Worm (Caenorhabditis elegans) whole organism, L1 larva: Measurements from ENCODE around the gene acp-3.

Source experiments
- ama-1 ChIP-seq: fragments of 150-350 bp; optimal IDR thresholded peaks from 2 replicates; lab custom pipeline; 2014
- dpl-1 ChIP-seq, 3 experiments: fragments of 150-350 bp in 2 of 3; sonication (generic microtip) in 1 of 3; optimal IDR thresholded peaks; 2 replicates each; lab custom pipeline; 2014 to 2017; ENCODE audit warnings: missing biosample characterization in 3 of 3, missing genetic modification characterization in 3 of 3, missing genetic modification reagents in 3 of 3
- lin-14 ChIP-seq: fragments of 200-800 bp; sonication (Bioruptor generic); optimal IDR thresholded peaks from 2 replicates; lab custom pipeline; 2018; ENCODE audit warnings: mild to moderate bottlenecking, missing genetic modification characterization, moderate library complexity, missing compliant biosample characterization
- mdl-1 ChIP-seq, 2 experiments: fragments of 150-350 bp; optimal IDR thresholded peaks; 2 replicates each; lab custom pipeline; 2014 to 2017; ENCODE audit warnings: missing biosample characterization in 2 of 2, missing genetic modification characterization in 2 of 2, inconsistent platforms in 1 of 2
- nhr-76 ChIP-seq: sonication (generic microtip); optimal IDR thresholded peaks from 2 replicates; lab custom pipeline; 2017; ENCODE audit warnings: missing biosample characterization, missing genetic modification characterization
- nhr-90 ChIP-seq: sonication (generic microtip); optimal IDR thresholded peaks from 2 replicates; lab custom pipeline; 2016; ENCODE audit warnings: mild to moderate bottlenecking, missing genetic modification characterization, missing compliant biosample characterization; ENCODE audit not compliant: poor library complexity
- vab-15 ChIP-seq: sonication (generic microtip); optimal IDR thresholded peaks from 2 replicates; lab custom pipeline; 2017; ENCODE audit warnings: missing genotype, mild to moderate bottlenecking, missing genetic modification characterization, missing compliant biosample characterization
- ztf-11 ChIP-seq, 2 experiments: sonication (generic microtip); optimal IDR thresholded peaks; 2 replicates each; lab custom pipeline; 2016 to 2017; ENCODE audit warnings: missing genetic modification characterization in 2 of 2, missing biosample characterization in 1 of 2, missing compliant biosample characterization in 1 of 2

DNA sequence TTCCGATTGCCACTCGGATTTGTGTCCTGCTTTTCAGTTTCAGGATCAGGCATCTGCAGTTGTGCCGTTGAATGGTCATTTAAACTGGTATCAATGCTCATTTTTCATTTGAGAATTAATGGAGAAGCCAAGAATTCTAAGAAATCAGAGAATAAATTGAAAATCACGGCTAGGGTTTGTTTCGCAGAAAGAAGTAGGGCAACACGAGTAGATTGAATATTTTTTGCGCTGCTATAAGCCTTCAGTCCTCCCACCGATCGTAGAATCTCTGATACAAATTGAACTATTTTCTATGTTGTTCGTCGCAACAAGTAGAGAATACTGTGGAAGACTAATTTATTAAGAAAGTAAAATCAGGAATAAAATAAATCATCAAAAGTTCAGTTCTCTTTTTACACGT lies at the start of gene acp-3:
- TF ChIP-seq dpl-1 (GFP tag; optimal IDR thresholded peaks at IDR 0.05; lab: Kevin White, UChicago) = no peak
- TF ChIP-seq lin-14 (GFP tag; lab: Kevin White, UChicago) = no peak
- no peak for TF ChIP-seq vab-15 (tag; lab: Kevin White, UChicago)
- TF ChIP-seq nhr-76 = no peak
- TF ChIP-seq ztf-11 (tag; optimal IDR thresholded peaks at IDR 0.05; lab: Kevin White, UChicago) = no peak
- TF ChIP-seq nhr-90 (tag; lab: Kevin White, UChicago) = no peak
- no peak for TF ChIP-seq mdl-1 (tag; optimal IDR thresholded peaks at IDR 0.05; lab: Kevin White, UChicago)
- no peak for TF ChIP-seq ama-1 (lab: Kevin White, UChicago)
